Fruit fly (Drosophila melanogaster) whole organism, wandering third instar larva: Measurements from ENCODE around the gene RapGAP1.

Source experiments
- Abd-B ChIP-seq: fragments of >200 bp; optimal IDR thresholded peaks from 2 replicates; lab custom pipeline; 2017; ENCODE audit warnings: missing biosample characterization, missing genetic modification characterization
- CG32264 ChIP-seq: fragments of 200-800 bp; sonication (Bioruptor generic); optimal IDR thresholded peaks from 2 replicates; lab custom pipeline; 2016; ENCODE audit warnings: missing biosample characterization, missing genetic modification characterization
- CG9705 ChIP-seq: fragments of 200-800 bp; sonication (Bioruptor generic); optimal IDR thresholded peaks from 2 replicates; lab custom pipeline; 2018; ENCODE audit warnings: missing biosample characterization, mild to moderate bottlenecking, missing genetic modification characterization
- CrebA ChIP-seq: fragments of 200-800 bp; sonication (Bioruptor generic); optimal IDR thresholded peaks from 2 replicates; lab custom pipeline; 2016; ENCODE audit warnings: missing biosample characterization, mild to moderate bottlenecking, missing genetic modification characterization, borderline replicate concordance
- Dfd ChIP-seq: fragments of >200 bp; optimal IDR thresholded peaks from 2 replicates; lab custom pipeline; 2017; ENCODE audit warnings: missing biosample characterization, missing genetic modification characterization
- Dif ChIP-seq: fragments of 200-275, 200-300 bp; sonication (Bioruptor generic); optimal IDR thresholded peaks from 2 replicates; lab custom pipeline; 2018; ENCODE audit warnings: missing biosample characterization, missing genetic modification characterization; ENCODE audit not compliant: partially characterized antibody
- GATAd ChIP-seq: sonication (Bioruptor generic); optimal IDR thresholded peaks from 2 replicates; lab custom pipeline; 2016; ENCODE audit warnings: missing biosample characterization, missing genetic modification characterization
- HLH106 ChIP-seq: fragments of 200-800 bp; optimal IDR thresholded peaks from 3 replicates; lab custom pipeline; 2019; ENCODE audit warnings: missing biosample characterization, mild to moderate bottlenecking, missing genetic modification characterization, moderate library complexity
- Hnf4 ChIP-seq: fragments of 200-800 bp; sonication (Bioruptor generic); optimal IDR thresholded peaks from 2 replicates; lab custom pipeline; 2016; ENCODE audit warnings: missing biosample characterization, mild to moderate bottlenecking, missing genetic modification characterization
- Hr78 ChIP-seq: fragments of >200 bp; optimal IDR thresholded peaks from 2 replicates; lab custom pipeline; 2017; ENCODE audit warnings: missing biosample characterization, missing genetic modification characterization
- Hr83 ChIP-seq: fragments of 200-300 bp; sonication (Bioruptor generic); optimal IDR thresholded peaks from 2 replicates; lab custom pipeline; 2016; ENCODE audit warnings: missing biosample characterization, mild to moderate bottlenecking, missing genetic modification characterization, moderate library complexity; ENCODE audit not compliant: poor library complexity, severe bottlenecking
- Jra ChIP-seq: sonication (Bioruptor generic); optimal IDR thresholded peaks from 2 replicates; lab custom pipeline; 2016; ENCODE audit warnings: missing biosample characterization, missing genetic modification characterization
- Mio ChIP-seq: sonication (Bioruptor generic); optimal IDR thresholded peaks from 2 replicates; lab custom pipeline; 2016; ENCODE audit warnings: missing biosample characterization, missing genetic modification characterization
- Myc ChIP-seq: fragments of >200 bp; optimal IDR thresholded peaks from 2 replicates; lab custom pipeline; 2017
- N ChIP-seq: fragments of >200 bp; optimal IDR thresholded peaks from 2 replicates; lab custom pipeline; 2018; ENCODE audit warnings: missing biosample characterization, missing external identifiers, missing genetic modification characterization
- OdsH ChIP-seq: fragments of 200-800 bp; sonication (Bioruptor generic); optimal IDR thresholded peaks from 2 replicates; lab custom pipeline; 2016; ENCODE audit warnings: missing biosample characterization, mild to moderate bottlenecking, missing genetic modification characterization
- Rel ChIP-seq, 2 experiments: fragments of 200-800 bp; sonication (Bioruptor generic) in 1 of 2; optimal IDR thresholded peaks; 2 replicates in 1 of 2; 3 replicates in 1 of 2; lab custom pipeline; 2016 to 2019; ENCODE audit warnings: mild to moderate bottlenecking in 2 of 2, missing biosample characterization in 2 of 2, missing genetic modification characterization in 2 of 2, moderate library complexity in 1 of 2
- Sp1 ChIP-seq: fragments of 200-800 bp; sonication (Bioruptor generic); optimal IDR thresholded peaks from 3 replicates; lab custom pipeline; 2019; ENCODE audit warnings: missing biosample characterization, mild to moderate bottlenecking, missing genetic modification characterization, moderate library complexity
- Vsx2 ChIP-seq: fragments of 200-300, 225-300 bp; sonication (Bioruptor generic); optimal IDR thresholded peaks from 2 replicates; lab custom pipeline; 2018; ENCODE audit warnings: missing biosample characterization, missing genetic modification characterization; ENCODE audit not compliant: partially characterized antibody
- br ChIP-seq: fragments of 200-800 bp; sonication (Bioruptor generic); optimal IDR thresholded peaks from 2 replicates; lab custom pipeline; 2016; ENCODE audit warnings: missing biosample characterization, missing genetic modification characterization
- brk ChIP-seq: fragments of 200-800 bp; sonication (Bioruptor generic); optimal IDR thresholded peaks from 2 replicates; lab custom pipeline; 2016; ENCODE audit warnings: missing biosample characterization, mild to moderate bottlenecking, missing genetic modification characterization
- dl ChIP-seq, 2 experiments: fragments of 175-275, 200-275 bp in 1 of 2; fragments of 200-275 bp in 1 of 2; sonication (Bioruptor generic); optimal IDR thresholded peaks; lab custom pipeline; 2018; ENCODE audit warnings: mild to moderate bottlenecking in 2 of 2, missing biosample characterization in 2 of 2, missing genetic modification characterization in 2 of 2, moderate library complexity in 2 of 2; ENCODE audit not compliant: partially characterized antibody in 2 of 2, insufficient read depth in 1 of 2
- dmrt93B ChIP-seq: fragments of 200-800 bp; sonication (Bioruptor generic); optimal IDR thresholded peaks from 2 replicates; lab custom pipeline; 2018; ENCODE audit warnings: missing biosample characterization, mild to moderate bottlenecking, missing genetic modification characterization
- dsf ChIP-seq: sonication (Bioruptor generic); optimal IDR thresholded peaks from 2 replicates; lab custom pipeline; 2016; ENCODE audit warnings: missing biosample characterization, missing genetic modification characterization, borderline replicate concordance
- ey ChIP-seq: fragments of 200-800 bp; sonication (Bioruptor generic); optimal IDR thresholded peaks from 2 replicates; lab custom pipeline; 2016; ENCODE audit warnings: missing biosample characterization, missing genetic modification characterization
- foxo ChIP-seq, 2 experiments: fragments of 200-800 bp; sonication (Bioruptor generic); optimal IDR thresholded peaks; 2 replicates in 1 of 2; 3 replicates in 1 of 2; lab custom pipeline; 2016 to 2017; ENCODE audit warnings: missing biosample characterization in 2 of 2, missing genetic modification characterization in 2 of 2
- fru ChIP-seq: fragments of 200-800 bp; sonication (Bioruptor generic); optimal IDR thresholded peaks from 3 replicates; lab custom pipeline; 2016; ENCODE audit warnings: missing biosample characterization, mild to moderate bottlenecking, missing genetic modification characterization
- h ChIP-seq: fragments of 200-800 bp; sonication (Bioruptor generic); optimal IDR thresholded peaks from 3 replicates; lab custom pipeline; 2016; ENCODE audit warnings: missing biosample characterization, mild to moderate bottlenecking, missing genetic modification characterization
- jim ChIP-seq: fragments of 175-275, 200-325 bp; sonication (Bioruptor generic); optimal IDR thresholded peaks from 2 replicates; lab custom pipeline; 2016; ENCODE audit warnings: missing biosample characterization, mild to moderate bottlenecking, missing genetic modification characterization
- lola ChIP-seq: fragments of >200 bp; optimal IDR thresholded peaks from 2 replicates; lab custom pipeline; 2017; ENCODE audit warnings: missing biosample characterization, missing genetic modification characterization
- pan ChIP-seq: fragments of >200 bp; optimal IDR thresholded peaks from 2 replicates; lab custom pipeline; 2017
- psq ChIP-seq: fragments of 200-800 bp; sonication (Bioruptor generic); optimal IDR thresholded peaks from 3 replicates; lab custom pipeline; 2017; ENCODE audit warnings: missing biosample characterization, mild to moderate bottlenecking, missing genetic modification characterization, moderate library complexity
- rgr ChIP-seq: fragments of 200-800 bp; sonication (Bioruptor generic); optimal IDR thresholded peaks from 3 replicates; lab custom pipeline; 2016; ENCODE audit warnings: missing biosample characterization, mild to moderate bottlenecking, missing genetic modification characterization
- sage ChIP-seq: fragments of 200-800 bp; sonication (Bioruptor generic); optimal IDR thresholded peaks from 2 replicates; lab custom pipeline; 2016; ENCODE audit warnings: missing biosample characterization, mild to moderate bottlenecking, missing genetic modification characterization
- sv ChIP-seq: fragments of 200-800 bp; sonication (Bioruptor generic); optimal IDR thresholded peaks from 3 replicates; lab custom pipeline; 2016; ENCODE audit warnings: missing biosample characterization, missing genetic modification characterization
- tai ChIP-seq: sonication (Bioruptor generic); optimal IDR thresholded peaks from 2 replicates; lab custom pipeline; 2016; ENCODE audit warnings: missing biosample characterization, missing genetic modification characterization
- usp ChIP-seq: fragments of >200 bp; optimal IDR thresholded peaks from 2 replicates; lab custom pipeline; 2017; ENCODE audit warnings: missing biosample characterization, missing genetic modification characterization
- woc ChIP-seq: sonication (Bioruptor generic); optimal IDR thresholded peaks from 2 replicates; lab custom pipeline; 2016; ENCODE audit warnings: missing biosample characterization, mild to moderate bottlenecking, missing genetic modification characterization

RapGAP1 gene

dm6 chr2L:7503719-7504118 is 75.1 kb downstream of the RapGAP1 start:
- TF ChIP-seq Rel (GFP tag; optimal IDR thresholded peaks at IDR 0.05; lab: Kevin White, UChicago) (no peak), Rel (tag; optimal IDR thresholded peaks at IDR 0.05; lab: Kevin White, UChicago) (no peak), ey (GFP tag; lab: Kevin White, UChicago) (peak; percentile 63), pan (no peak), Jra (GFP tag; lab: Kevin White, UChicago) (no peak), sage (no peak), Sp1 (GFP tag; lab: Kevin White, UChicago) (no peak), Dfd (no peak), jim (GFP tag; lab: Kevin White, UChicago) (no peak), brk (no peak), foxo (GFP tag; optimal IDR thresholded peaks at IDR 0.05; lab: Kevin White, UChicago) (peak in 1 of 2 experiments; percentile 50), Abd-B (no peak), dl (GFP tag; optimal IDR thresholded peaks at IDR 0.05; lab: Kevin White, UChicago; ENCODE audit: insufficient read depth in 1 of 2, partially characterized antibody in 2 of 2) (no peak), HLH106 (peak; percentile 24), Hr78 (GFP tag; lab: Kevin White, UChicago) (no peak), lola (GFP tag; lab: Kevin White, UChicago) (no peak), tai (GFP tag; lab: Kevin White, UChicago) (no peak), fru (peak; percentile 70), CrebA (GFP tag; lab: Kevin White, UChicago) (no peak), OdsH (peak; percentile 12), CG32264 (GFP tag; lab: Kevin White, UChicago) (no peak), h (GFP tag; lab: Kevin White, UChicago) (peak; percentile 61), rgr (GFP tag; lab: Kevin White, UChicago) (peak; percentile 39), Vsx2 (GFP tag; lab: Kevin White, UChicago) (no peak), Dif (GFP tag; lab: Kevin White, UChicago) (no peak), dmrt93B (no peak), N (GFP tag; lab: Kevin White, UChicago) (no peak), woc (GFP tag; lab: Kevin White, UChicago) (peak; percentile 38), sv (no peak), Myc (no peak), psq (GFP tag; lab: Kevin White, UChicago) (peak; percentile 50), GATAd (GFP tag; lab: Kevin White, UChicago) (no peak), Hnf4 (GFP tag; lab: Kevin White, UChicago) (no peak), dsf (GFP tag; lab: Kevin White, UChicago) (no peak), Mio (no peak), usp (no peak), br (peak; percentile 33), Hr83 (GFP tag; lab: Kevin White, UChicago) (no peak), CG9705 (GFP tag; lab: Kevin White, UChicago) (no peak)

- TF ChIP-seq Mio (no peak), sv (no peak), Dfd (no peak), dl (GFP tag; optimal IDR thresholded peaks at IDR 0.05; lab: Kevin White, UChicago; ENCODE audit: insufficient read depth in 1 of 2, partially characterized antibody in 2 of 2) (no peak), ey (GFP tag; lab: Kevin White, UChicago) (no peak), HLH106 (no peak), CG32264 (GFP tag; lab: Kevin White, UChicago) (no peak), brk (no peak), Jra (GFP tag; lab: Kevin White, UChicago) (no peak), rgr (GFP tag; lab: Kevin White, UChicago) (no peak), pan (no peak), h (GFP tag; lab: Kevin White, UChicago) (no peak), lola (GFP tag; lab: Kevin White, UChicago) (no peak), Sp1 (GFP tag; lab: Kevin White, UChicago) (no peak), Hr78 (GFP tag; lab: Kevin White, UChicago) (no peak)
These were observed 77.0 kb downstream of the RapGAP1 start for dm6 chr2L:7501743-7502142.

dm6 chr2L:7498208-7498607 is 80.6 kb downstream of the RapGAP1 start:
- TF ChIP-seq Rel (GFP tag; optimal IDR thresholded peaks at IDR 0.05; lab: Kevin White, UChicago) (no peak), Rel (tag; optimal IDR thresholded peaks at IDR 0.05; lab: Kevin White, UChicago) (no peak), Vsx2 (GFP tag; lab: Kevin White, UChicago) (no peak), Dfd (no peak), h (GFP tag; lab: Kevin White, UChicago) (no peak), rgr (GFP tag; lab: Kevin White, UChicago) (no peak), sv (no peak)
